Worm (Caenorhabditis elegans) whole organism, L1 larva: ENCODE measurements around the gene hlh-10.

Experiments
- ama-1 ChIP-seq: fragments of 150-350 bp; optimal IDR thresholded peaks from 2 replicates; lab custom pipeline; 2014
- ceh-90 ChIP-seq: sonication (generic microtip); optimal IDR thresholded peaks from 2 replicates; lab custom pipeline; 2016; ENCODE audit warnings: missing genetic modification characterization, missing compliant biosample characterization
- dsc-1 ChIP-seq: sonication (generic microtip); optimal IDR thresholded peaks from 2 replicates; lab custom pipeline; 2016; ENCODE audit warnings: mild to moderate bottlenecking, missing genetic modification characterization, missing compliant biosample characterization
- efl-3 ChIP-seq: fragments of 200-800 bp; sonication (Bioruptor generic); optimal IDR thresholded peaks from 2 replicates; lab custom pipeline; 2018; ENCODE audit warnings: mild to moderate bottlenecking, missing genetic modification characterization, missing compliant biosample characterization
- egl-27 ChIP-seq, 2 experiments: fragments of 150-350 bp in 1 of 2; sonication (generic microtip); optimal IDR thresholded peaks; 3 replicates each; lab custom pipeline; 2017 to 2018; ENCODE audit warnings: missing biosample characterization in 2 of 2, missing genetic modification characterization in 2 of 2, missing genetic modification reagents in 2 of 2
- elt-3 ChIP-seq, 6 experiments: fragments of 150-350 bp in 1 of 6; sonication (generic microtip); optimal IDR thresholded peaks; 2 replicates each; lab custom pipeline; 2017 to 2018; ENCODE audit warnings: missing biosample characterization in 6 of 6, missing genetic modification characterization in 6 of 6, inconsistent platforms in 1 of 6
- hlh-4 ChIP-seq: sonication (generic microtip); optimal IDR thresholded peaks from 2 replicates; lab custom pipeline; 2016; ENCODE audit warnings: mild to moderate bottlenecking, missing genetic modification characterization, missing compliant biosample characterization
- lin-14 ChIP-seq: fragments of 200-800 bp; sonication (Bioruptor generic); optimal IDR thresholded peaks from 2 replicates; lab custom pipeline; 2018; ENCODE audit warnings: mild to moderate bottlenecking, missing genetic modification characterization, moderate library complexity, missing compliant biosample characterization
- lsy-2 ChIP-seq, 2 experiments: fragments of 150-350 bp; optimal IDR thresholded peaks; 2 replicates each; lab custom pipeline; 2014; ENCODE audit warnings: missing biosample characterization in 2 of 2, missing genetic modification characterization in 2 of 2
- nhr-19 ChIP-seq: fragments of 200-800 bp; sonication (Bioruptor generic); conservative IDR thresholded peaks from 2 replicates; pipeline ENCODE4 v1.3.6; 2022; ENCODE audit warnings: missing genetic modification characterization, missing compliant biosample characterization
- pax-3 ChIP-seq: fragments of 200-800 bp; sonication (Bioruptor generic); optimal IDR thresholded peaks from 2 replicates; lab custom pipeline; 2018; ENCODE audit warnings: mild to moderate bottlenecking, missing genetic modification characterization, moderate library complexity, missing compliant biosample characterization
- sox-4 ChIP-seq: sonication (generic microtip); optimal IDR thresholded peaks from 2 replicates; lab custom pipeline; 2016; ENCODE audit warnings: missing genetic modification characterization, missing compliant biosample characterization
- unc-130 ChIP-seq: fragments of 150-350 bp; optimal IDR thresholded peaks from 2 replicates; lab custom pipeline; 2017; ENCODE audit warnings: missing biosample characterization, missing genetic modification characterization, inconsistent platforms
- xbp-1 ChIP-seq: sonication (generic microtip); optimal IDR thresholded peaks from 2 replicates; lab custom pipeline; 2016; ENCODE audit warnings: missing genetic modification characterization, missing compliant biosample characterization

ce11 chrV:9318046-9318445 is 36.0 kb upstream of the hlh-10 start, which contains the start of gene kvs-3:
- TF ChIP-seq lin-14 (GFP tag; lab: Kevin White, UChicago) (peak; percentile 34), egl-27 (tag; optimal IDR thresholded peaks at IDR 0.05; lab: Kevin White, UChicago) (no peak), elt-3 (tag; optimal IDR thresholded peaks at IDR 0.05; lab: Kevin White, UChicago) (no peak), pax-3 (tag; lab: Kevin White, UChicago) (no peak), sox-4 (tag; lab: Kevin White, UChicago) (no peak), nhr-19 (GFP tag; lab: Robert Waterston, UW) (peak; percentile 58), ama-1 (no peak), hlh-4 (tag; lab: Kevin White, UChicago) (no peak), efl-3 (GFP tag; lab: Kevin White, UChicago) (no peak), unc-130 (peak; percentile 9), lsy-2 (tag; optimal IDR thresholded peaks at IDR 0.05; lab: Kevin White, UChicago) (peak; percentile 6 to 48), ceh-90 (no peak), xbp-1 (peak; percentile 19), dsc-1 (peak; percentile 36)
